Fruit fly (Drosophila melanogaster): Measurements from ENCODE around the gene Ada.

dm6 chr3R:9030006-9030749 lies 34.8 kb upstream of the Ada start:
- TF ChIP-seq psq (optimal IDR thresholded peaks at IDR 0.05) (no peak), pan (optimal IDR thresholded peaks at IDR 0.05) (no peak), usp (GFP tag; optimal IDR thresholded peaks at IDR 0.05) (no peak), CG8478 (optimal IDR thresholded peaks at IDR 0.05) (no peak)
